Worm (Caenorhabditis elegans) whole organism, early embryonic: Measurements from ENCODE around the gene F54B8.1.

ENCODE experiments used
- ama-1 ChIP-seq: fragments of 150-350 bp; optimal IDR thresholded peaks from 2 replicates; lab custom pipeline; 2014
- ceh-36 ChIP-seq: sonication (generic microtip); optimal IDR thresholded peaks from 2 replicates; lab custom pipeline; 2016; ENCODE audit warnings: missing genetic modification characterization, inconsistent platforms, missing compliant biosample characterization
- hmg-4 ChIP-seq: fragments of 200-800 bp; sonication (Bioruptor generic); optimal IDR thresholded peaks from 2 replicates; lab custom pipeline; 2018; ENCODE audit warnings: mild to moderate bottlenecking, missing genetic modification characterization, missing compliant biosample characterization

ce11 chrV:15841095-15841494, 30.5 kb downstream of the F54B8.1 start, which contains the start of gene srh-149:
- no peak for TF ChIP-seq hmg-4
- TF ChIP-seq ama-1 (lab: Kevin White, UChicago) = no peak
- no peak for TF ChIP-seq ceh-36 (tag; lab: Kevin White, UChicago)
